Worm (Caenorhabditis elegans) whole organism, L4/young adult: ENCODE measurements around the gene rnh-1.2.

Experiments used
- dao-5 ChIP-seq: sonication (generic microtip); optimal IDR thresholded peaks from 2 replicates; lab custom pipeline; 2016; ENCODE audit warnings: missing genotype, missing genetic modification characterization, moderate library complexity, missing compliant biosample characterization
- him-1 ChIP-seq: sonication (generic microtip); optimal IDR thresholded peaks from 2 replicates; lab custom pipeline; 2016; ENCODE audit warnings: missing genotype, missing genetic modification reagents, missing genetic modification characterization, missing compliant biosample characterization

ce11 chrII:9857791-9858190, 16.0 kb upstream of the rnh-1.2 start, which contains the start of gene chil-6:
- TF ChIP-seq him-1 (tag; lab: Kevin White, UChicago): no peak
- TF ChIP-seq dao-5 (tag; lab: Kevin White, UChicago): no peak
